Fruit fly (Drosophila melanogaster): ENCODE measurements around the gene Dpck.

The Dpck gene

dm6 chr3R:7108589-7109312 is 26.8 kb downstream of the Dpck start:
- TF ChIP-seq Ptx1 (GFP tag; IDR thresholded peaks at IDR 0.05) = no peak
- no peak for TF ChIP-seq ftz-f1 (GFP tag; optimal IDR thresholded peaks at IDR 0.05)
- peak; percentile 91 for TF ChIP-seq CG11398 (GFP tag; optimal IDR thresholded peaks at IDR 0.05)
- no peak for TF ChIP-seq CG4360 (GFP tag; IDR thresholded peaks at IDR 0.05)
- peak; percentile 77 for TF ChIP-seq fd102C (GFP tag; optimal IDR thresholded peaks at IDR 0.05)
- TF ChIP-seq cg (GFP tag; optimal IDR thresholded peaks at IDR 0.05) = peak; percentile 95
- no peak for TF ChIP-seq CG11560 (tag; IDR thresholded peaks at IDR 0.05)
- TF ChIP-seq danr (GFP tag; IDR thresholded peaks at IDR 0.05) = no peak
- TF ChIP-seq CG43689 (GFP tag; IDR thresholded peaks at IDR 0.05) = no peak
- TF ChIP-seq CG8765 (GFP tag; IDR thresholded peaks at IDR 0.05) = no peak
- TF ChIP-seq pfk (GFP tag; optimal IDR thresholded peaks at IDR 0.05) = no peak
- TF ChIP-seq grn (GFP tag; optimal IDR thresholded peaks at IDR 0.05) = peak; percentile 58
- TF ChIP-seq E2f2 (GFP tag; IDR thresholded peaks at IDR 0.05) = no peak
- peak; percentile 86 for TF ChIP-seq CG5180 (GFP tag; optimal IDR thresholded peaks at IDR 0.05)
- TF ChIP-seq B-H1 (GFP tag; IDR thresholded peaks at IDR 0.05) = no peak
- peak; percentile 91 for TF ChIP-seq bcd (GFP tag; optimal IDR thresholded peaks at IDR 0.05)
- TF ChIP-seq Asciz (GFP tag; optimal IDR thresholded peaks at IDR 0.05) = peak; percentile 97
- TF ChIP-seq CG14014 (GFP tag; IDR thresholded peaks at IDR 0.05) = no peak
- TF ChIP-seq tx (GFP tag; optimal IDR thresholded peaks at IDR 0.05) = peak; percentile 85
- TF ChIP-seq Rx (GFP tag; IDR thresholded peaks at IDR 0.05) = no peak
- peak; percentile 86 for TF ChIP-seq CG7357 (GFP tag; IDR thresholded peaks at IDR 0.05)
- TF ChIP-seq fru (optimal IDR thresholded peaks at IDR 0.05) = no peak
- TF ChIP-seq CG14860 (GFP tag; IDR thresholded peaks at IDR 0.05; ENCODE audit: partially characterized antibody) = no peak
- peak; percentile 83 for TF ChIP-seq eyg (GFP tag; optimal IDR thresholded peaks at IDR 0.05)
- peak; percentile 99 for TF ChIP-seq CG17829 (tag; optimal IDR thresholded peaks at IDR 0.05)
- TF ChIP-seq fd96Cb (tag; optimal IDR thresholded peaks at IDR 0.05) = peak; percentile 97
- TF ChIP-seq BEAF-32 (GFP tag; optimal IDR thresholded peaks at IDR 0.05) = no peak
- TF ChIP-seq CG8944 (GFP tag; optimal IDR thresholded peaks at IDR 0.05) = peak; percentile 90
- no peak for TF ChIP-seq sim (GFP tag; IDR thresholded peaks at IDR 0.05)
- no peak for TF ChIP-seq pzg (GFP tag; optimal IDR thresholded peaks at IDR 0.05)
- TF ChIP-seq CG1233 (GFP tag; optimal IDR thresholded peaks at IDR 0.05) = peak; percentile 93
- TF ChIP-seq CG34422 (GFP tag; IDR thresholded peaks at IDR 0.05) = no peak
- TF ChIP-seq prd (optimal IDR thresholded peaks at IDR 0.05) = no peak
- no peak for TF ChIP-seq prd (GFP tag; IDR thresholded peaks at IDR 0.05)
- TF ChIP-seq CG11695 (GFP tag; IDR thresholded peaks at IDR 0.05) = no peak
- TF ChIP-seq cad (GFP tag; optimal IDR thresholded peaks at IDR 0.05) = no peak
- peak; percentile 68 for TF ChIP-seq pho (GFP tag; optimal IDR thresholded peaks at IDR 0.05)
- TF ChIP-seq MESR4 (GFP tag; optimal IDR thresholded peaks at IDR 0.05) = peak; percentile 24
- peak; percentile 78 for TF ChIP-seq CG12769 (tag; optimal IDR thresholded peaks at IDR 0.05)
- no peak for TF ChIP-seq CG5953 (GFP tag; IDR thresholded peaks at IDR 0.05)
- no peak for TF ChIP-seq CG4730 (GFP tag; IDR thresholded peaks at IDR 0.05)
- peak; percentile 80 for TF ChIP-seq CG12071 (GFP tag; optimal IDR thresholded peaks at IDR 0.05)
- peak; percentile 90 for TF ChIP-seq CG7556 (GFP tag; optimal IDR thresholded peaks at IDR 0.05)
- TF ChIP-seq NC2β (GFP tag; optimal IDR thresholded peaks at IDR 0.05) = peak; percentile 95
- TF ChIP-seq ttk (GFP tag; IDR thresholded peaks at IDR 0.05) = no peak
- TF ChIP-seq CG18599 (GFP tag; optimal IDR thresholded peaks at IDR 0.05) = peak; percentile 86
- no peak for TF ChIP-seq Dp (GFP tag; optimal IDR thresholded peaks at IDR 0.05)
- peak; percentile 98 for TF ChIP-seq CG15601 (tag; optimal IDR thresholded peaks at IDR 0.05)
- TF ChIP-seq lilli (GFP tag; optimal IDR thresholded peaks at IDR 0.05) = peak; percentile 85
- peak; percentile 98 for TF ChIP-seq gsb-n (tag; optimal IDR thresholded peaks at IDR 0.05)
- peak; percentile 63 for TF ChIP-seq mam (GFP tag; optimal IDR thresholded peaks at IDR 0.05)

All from whole organism, embryonic.